Worm (Caenorhabditis elegans): ENCODE data around the gene tut-1.

DNA sequence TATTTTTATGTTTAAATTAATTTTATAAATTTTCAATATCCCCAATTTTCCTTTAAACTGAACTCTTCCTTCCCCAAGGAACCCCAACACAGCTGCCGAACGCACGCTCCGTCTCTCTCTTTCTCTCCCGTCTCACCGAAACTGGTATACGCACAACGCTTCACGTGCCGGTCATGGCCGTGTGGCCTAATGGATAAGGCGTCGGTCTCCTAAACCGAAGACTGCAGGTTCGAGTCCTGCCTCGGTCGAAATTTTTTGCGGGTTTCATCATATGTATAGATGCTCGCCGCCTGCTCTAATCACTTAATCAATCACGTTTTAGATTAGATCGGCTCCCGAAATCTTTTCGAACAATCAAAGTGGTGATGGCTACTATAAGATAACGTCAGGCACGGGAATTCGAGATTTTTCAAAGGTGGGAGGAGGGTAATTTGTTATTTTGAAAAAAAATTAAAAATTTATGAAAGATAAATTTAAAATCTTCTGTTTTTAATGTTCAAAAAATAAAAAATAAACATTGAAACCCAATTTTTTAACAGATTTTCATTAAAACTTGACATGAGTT lies 22.4 kb upstream of the tut-1 start:
- TF ChIP-seq cog-1 (tag; optimal IDR thresholded peaks at IDR 0.05): peak; percentile 94
- peak; percentile 96 for TF ChIP-seq ztf-23 (GFP tag; IDR thresholded peaks at IDR 0.05)
- peak; percentile 98 for TF ChIP-seq flt-1 (GFP tag; IDR thresholded peaks at IDR 0.05)
